Worm (Caenorhabditis elegans): ENCODE measurements around the gene K06H7.8.
A peak's percentile ranks its signal among the peaks of the same experiment; 100 is the strongest.

The K06H7.8 gene

ce11 chrIII:8098116-8098515 is at the start of gene K06H7.8:
TSS of gene K06H7.8 (minus strand) at chrIII:8098216.
- TF ChIP-seq hnd-1 (tag; optimal IDR thresholded peaks at IDR 0.05) (no peak), hmbx-1 (tag; optimal IDR thresholded peaks at IDR 0.05) (no peak), tbx-11 (GFP tag; IDR thresholded peaks at IDR 0.05) (no peak), hmg-4 (GFP tag; optimal IDR thresholded peaks at IDR 0.05) (no peak), ets-7 (tag; optimal IDR thresholded peaks at IDR 0.05) (no peak), ceh-13 (GFP tag; optimal IDR thresholded peaks at IDR 0.05) (no peak), B0310.2 (tag; optimal IDR thresholded peaks at IDR 0.05) (no peak), aly-1 (tag; optimal IDR thresholded peaks at IDR 0.05) (no peak), F13C5.2 (tag; optimal IDR thresholded peaks at IDR 0.05) (no peak), flt-1 (GFP tag; IDR thresholded peaks at IDR 0.05) (no peak)

ce11 chrIII:8145971-8146370 is 48.0 kb upstream of the K06H7.8 start:
- TF ChIP-seq sea-1 (GFP tag; conservative IDR thresholded peaks at IDR 0.05): no peak
- no peak for TF ChIP-seq ama-1 (optimal IDR thresholded peaks at IDR 0.05)
- TF ChIP-seq F13C5.2 (tag; optimal IDR thresholded peaks at IDR 0.05): no peak
- no peak for TF ChIP-seq pes-1 (GFP tag; IDR thresholded peaks at IDR 0.05)
- TF ChIP-seq ceh-36 (tag; optimal IDR thresholded peaks at IDR 0.05): no peak
- no peak for TF ChIP-seq tra-4 (tag; optimal IDR thresholded peaks at IDR 0.05)
- TF ChIP-seq ets-7 (tag; optimal IDR thresholded peaks at IDR 0.05): no peak
- TF ChIP-seq hmg-4 (GFP tag; optimal IDR thresholded peaks at IDR 0.05): no peak
- no peak for TF ChIP-seq tbx-11 (GFP tag; IDR thresholded peaks at IDR 0.05)
- no peak for TF ChIP-seq flt-1 (GFP tag; IDR thresholded peaks at IDR 0.05)
- TF ChIP-seq hmbx-1 (tag; optimal IDR thresholded peaks at IDR 0.05): no peak
- no peak for TF ChIP-seq scrt-1 (GFP tag; IDR thresholded peaks at IDR 0.05)

- TF ChIP-seq tra-4 (tag; optimal IDR thresholded peaks at IDR 0.05): no peak
- TF ChIP-seq tbx-37 (GFP tag; conservative IDR thresholded peaks at IDR 0.05): peak; percentile 74
- peak; percentile 38 for TF ChIP-seq ets-7 (tag; optimal IDR thresholded peaks at IDR 0.05)
These were observed 46.6 kb upstream of the K06H7.8 start, which contains the start of the genes C14B9.8 and mrpl-18 for ce11 chrIII:8144574-8145065. TSS of gene C14B9.8 (minus strand) at chrIII:8144629. TSS of gene mrpl-18 (plus strand) at chrIII:8145015.

- TF ChIP-seq aly-1 (tag; optimal IDR thresholded peaks at IDR 0.05) (no peak), tra-4 (tag; optimal IDR thresholded peaks at IDR 0.05) (no peak), B0310.2 (tag; optimal IDR thresholded peaks at IDR 0.05) (no peak), ceh-13 (GFP tag; optimal IDR thresholded peaks at IDR 0.05) (no peak), sea-1 (GFP tag; conservative IDR thresholded peaks at IDR 0.05) (no peak), flt-1 (GFP tag; IDR thresholded peaks at IDR 0.05) (no peak), hnd-1 (tag; optimal IDR thresholded peaks at IDR 0.05) (no peak), ceh-36 (tag; optimal IDR thresholded peaks at IDR 0.05) (no peak), scrt-1 (GFP tag; IDR thresholded peaks at IDR 0.05) (no peak), hmbx-1 (tag; optimal IDR thresholded peaks at IDR 0.05) (no peak), ets-7 (tag; optimal IDR thresholded peaks at IDR 0.05) (no peak), F13C5.2 (tag; optimal IDR thresholded peaks at IDR 0.05) (no peak)
These were observed 44.2 kb upstream of the K06H7.8 start for ce11 chrIII:8142217-8142616.

ce11 chrIII:8137777-8138176 is 39.8 kb upstream of the K06H7.8 start, which contains the start of gene hsp-12.2:
TSS of gene hsp-12.2 (plus strand) at chrIII:8138077.
- TF ChIP-seq pes-1 (GFP tag; IDR thresholded peaks at IDR 0.05) (no peak), hnd-1 (tag; optimal IDR thresholded peaks at IDR 0.05) (no peak), sea-1 (GFP tag; conservative IDR thresholded peaks at IDR 0.05) (no peak), flt-1 (GFP tag; IDR thresholded peaks at IDR 0.05) (no peak), ets-7 (tag; optimal IDR thresholded peaks at IDR 0.05) (no peak), tra-4 (tag; optimal IDR thresholded peaks at IDR 0.05) (no peak), aly-1 (tag; optimal IDR thresholded peaks at IDR 0.05) (no peak), tbx-11 (GFP tag; IDR thresholded peaks at IDR 0.05) (no peak), hmbx-1 (tag; optimal IDR thresholded peaks at IDR 0.05) (no peak), hmg-4 (GFP tag; optimal IDR thresholded peaks at IDR 0.05) (no peak), F13C5.2 (tag; optimal IDR thresholded peaks at IDR 0.05) (no peak), B0310.2 (tag; optimal IDR thresholded peaks at IDR 0.05) (no peak), ceh-13 (GFP tag; optimal IDR thresholded peaks at IDR 0.05) (no peak)

ce11 chrIII:8136517-8137099 is 38.6 kb upstream of the K06H7.8 start:
- TF ChIP-seq sea-1 (GFP tag; conservative IDR thresholded peaks at IDR 0.05) (no peak), ama-1 (optimal IDR thresholded peaks at IDR 0.05) (peak; percentile 46)

ce11 chrIII:8133346-8133745 is 35.3 kb upstream of the K06H7.8 start, which contains the start of gene C14B9.2:
TSS of gene C14B9.2 (plus strand) at chrIII:8133665.
- no peak for TF ChIP-seq tra-4 (tag; optimal IDR thresholded peaks at IDR 0.05)
- TF ChIP-seq ceh-36 (tag; optimal IDR thresholded peaks at IDR 0.05): no peak
- no peak for TF ChIP-seq sea-1 (GFP tag; conservative IDR thresholded peaks at IDR 0.05)
- TF ChIP-seq scrt-1 (GFP tag; IDR thresholded peaks at IDR 0.05): no peak
- no peak for TF ChIP-seq hmbx-1 (tag; optimal IDR thresholded peaks at IDR 0.05)
- no peak for TF ChIP-seq tbx-11 (GFP tag; IDR thresholded peaks at IDR 0.05)
- no peak for TF ChIP-seq B0310.2 (tag; optimal IDR thresholded peaks at IDR 0.05)
- TF ChIP-seq ceh-13 (GFP tag; optimal IDR thresholded peaks at IDR 0.05): no peak
- TF ChIP-seq flt-1 (GFP tag; IDR thresholded peaks at IDR 0.05): no peak

ce11 chrIII:8132496-8132895 is 34.5 kb upstream of the K06H7.8 start:
- TF ChIP-seq hmg-4 (GFP tag; optimal IDR thresholded peaks at IDR 0.05): peak; percentile 51
- TF ChIP-seq tbx-37 (GFP tag; conservative IDR thresholded peaks at IDR 0.05): no peak
